Worm (Caenorhabditis elegans) whole organism, L4 larva: ENCODE measurements around the gene F15H10.8.

ENCODE experiments used
- F26F4.8 ChIP-seq: fragments of 200-800 bp; sonication (Bioruptor generic); conservative IDR thresholded peaks from 2 replicates; pipeline ENCODE4 v1.3.6; 2022; ENCODE audit warnings: missing genetic modification characterization, missing compliant biosample characterization
- T20F7.1 ChIP-seq: fragments of 200-800 bp; sonication (Bioruptor generic); optimal IDR thresholded peaks from 2 replicates; lab custom pipeline; 2018; ENCODE audit warnings: mild to moderate bottlenecking, missing genetic modification characterization, missing compliant biosample characterization
- Y48G9A.11 ChIP-seq: fragments of 200-800 bp; sonication (Bioruptor generic); IDR thresholded peaks from 2 replicates; pipeline ENCODE4 v1.3.6; 2022; ENCODE audit warnings: missing genetic modification reagents, missing genetic modification characterization, missing compliant biosample characterization
- Y5F2A.4 ChIP-seq: fragments of 200-800 bp; sonication (Bioruptor generic); optimal IDR thresholded peaks from 2 replicates; lab custom pipeline; 2018; ENCODE audit warnings: mild to moderate bottlenecking, missing genetic modification characterization, missing compliant biosample characterization
- Y75B8A.6 ChIP-seq: fragments of 200-800 bp; sonication (Bioruptor generic); IDR thresholded peaks from 2 replicates; pipeline ENCODE4 v1.3.6; 2022; ENCODE audit warnings: missing genetic modification reagents, missing genetic modification characterization, missing compliant biosample characterization
- ZK546.5 ChIP-seq, 2 experiments: sonication (generic microtip); optimal IDR thresholded peaks; 2 replicates each; lab custom pipeline; 2017; ENCODE audit warnings: missing biosample characterization in 2 of 2, missing genetic modification characterization in 2 of 2
- ceh-20 ChIP-seq: fragments of 200-800 bp; sonication (Bioruptor generic); IDR thresholded peaks from 2 replicates; pipeline ENCODE4 v1.3.6; 2022; ENCODE audit warnings: missing genetic modification reagents, missing genetic modification characterization, missing compliant biosample characterization
- ceh-28 ChIP-seq: fragments of 150-350 bp; optimal IDR thresholded peaks from 2 replicates; lab custom pipeline; 2014; ENCODE audit warnings: missing biosample characterization, missing genetic modification reagents, missing genetic modification characterization
- ceh-62 ChIP-seq: sonication (generic microtip); optimal IDR thresholded peaks from 2 replicates; lab custom pipeline; 2017; ENCODE audit warnings: missing biosample characterization, missing genetic modification characterization
- daf-8 ChIP-seq: fragments of 200-800 bp; sonication (Bioruptor generic); IDR thresholded peaks from 2 replicates; pipeline ENCODE4 v1.3.6; 2022; ENCODE audit warnings: missing genetic modification characterization, missing compliant biosample characterization
- dmd-8 ChIP-seq: fragments of 200-800 bp; sonication (Bioruptor generic); IDR thresholded peaks from 2 replicates; pipeline ENCODE4 v1.3.6; 2022; ENCODE audit warnings: missing genetic modification characterization, missing compliant biosample characterization
- dpl-1 ChIP-seq: fragments of 150-350 bp; optimal IDR thresholded peaks from 2 replicates; lab custom pipeline; 2014; ENCODE audit warnings: missing biosample characterization, missing genetic modification reagents, missing genetic modification characterization
- duxl-1 ChIP-seq: sonication (generic microtip); optimal IDR thresholded peaks from 2 replicates; lab custom pipeline; 2016; ENCODE audit warnings: mild to moderate bottlenecking, missing genetic modification characterization, moderate library complexity, missing compliant biosample characterization; ENCODE audit not compliant: poor library complexity
- dve-1 ChIP-seq: sonication (generic microtip); optimal IDR thresholded peaks from 2 replicates; lab custom pipeline; 2017; ENCODE audit warnings: antibody characterized with exemption, mild to moderate bottlenecking, missing genetic modification characterization, missing compliant biosample characterization; ENCODE audit not compliant: insufficient read depth
- egl-27 ChIP-seq: sonication (generic microtip); optimal IDR thresholded peaks from 3 replicates; lab custom pipeline; 2017; ENCODE audit warnings: missing biosample characterization, missing genetic modification reagents, missing genetic modification characterization
- egl-43 ChIP-seq: fragments of 200-800 bp; sonication (Bioruptor generic); IDR thresholded peaks from 2 replicates; pipeline ENCODE4 v1.3.6; 2022; ENCODE audit warnings: missing genetic modification reagents, missing genetic modification characterization, missing compliant biosample characterization
- fkh-10 ChIP-seq: fragments of 150-350 bp; optimal IDR thresholded peaks from 2 replicates; lab custom pipeline; 2014; ENCODE audit warnings: missing biosample characterization, missing genetic modification reagents, missing genetic modification characterization
- gei-8 ChIP-seq: fragments of 200-800 bp; sonication (Bioruptor generic); optimal IDR thresholded peaks from 2 replicates; lab custom pipeline; 2018; ENCODE audit warnings: mild to moderate bottlenecking, missing genetic modification characterization, missing compliant biosample characterization
- hlh-30 ChIP-seq: sonication (generic microtip); optimal IDR thresholded peaks from 2 replicates; lab custom pipeline; 2017; ENCODE audit warnings: antibody characterized with exemption, mild to moderate bottlenecking, missing genetic modification characterization, missing compliant biosample characterization; ENCODE audit not compliant: insufficient read depth
- hmg-1.1 ChIP-seq: fragments of 200-800 bp; sonication (Bioruptor generic); IDR thresholded peaks from 2 replicates; pipeline ENCODE4 v1.3.6; 2022; ENCODE audit warnings: missing genetic modification reagents, missing genetic modification characterization, missing compliant biosample characterization
- jun-1 ChIP-seq: fragments of 150-350 bp; optimal IDR thresholded peaks from 2 replicates; lab custom pipeline; 2014; ENCODE audit warnings: missing biosample characterization, missing genetic modification reagents, missing genetic modification characterization
- lim-7 ChIP-seq: fragments of 200-800 bp; sonication (Bioruptor generic); IDR thresholded peaks from 2 replicates; pipeline ENCODE4 v1.3.6; 2022; ENCODE audit warnings: missing genetic modification characterization, missing compliant biosample characterization
- lin-13 ChIP-seq: fragments of 150-350 bp; optimal IDR thresholded peaks from 2 replicates; lab custom pipeline; 2014; ENCODE audit warnings: missing biosample characterization, missing genetic modification reagents, missing genetic modification characterization
- lin-38 ChIP-seq: fragments of 200-800 bp; sonication (Bioruptor generic); IDR thresholded peaks from 2 replicates; pipeline ENCODE4 v1.3.6; 2022; ENCODE audit warnings: missing genetic modification reagents, missing genetic modification characterization, missing compliant biosample characterization
- lsy-2 ChIP-seq, 2 experiments: fragments of 150-350 bp in 1 of 2; sonication (generic microtip) in 1 of 2; optimal IDR thresholded peaks; 2 replicates each; lab custom pipeline; 2014 to 2017; ENCODE audit warnings: missing biosample characterization in 2 of 2, missing genetic modification characterization in 2 of 2
- madf-5 ChIP-seq, 2 experiments: fragments of 200-800 bp; sonication (Bioruptor generic); IDR thresholded peaks; 2 replicates each; pipeline ENCODE4 v1.3.6; 2022; ENCODE audit warnings: missing compliant biosample characterization in 2 of 2, missing genetic modification characterization in 2 of 2
- mdt-29 ChIP-seq: fragments of 200-800 bp; sonication (Bioruptor generic); IDR thresholded peaks from 2 replicates; pipeline ENCODE4 v1.3.6; 2022; ENCODE audit warnings: missing genetic modification reagents, missing genetic modification characterization, missing compliant biosample characterization
- mep-1 ChIP-seq: fragments of 150-350 bp; sonication (generic microtip); optimal IDR thresholded peaks from 3 replicates; lab custom pipeline; 2014; ENCODE audit warnings: missing biosample characterization, missing genetic modification characterization
- mxl-2 ChIP-seq: fragments of 200-800 bp; sonication (Bioruptor generic); conservative IDR thresholded peaks from 2 replicates; pipeline ENCODE4 v1.3.6; 2022; ENCODE audit warnings: missing genetic modification reagents, missing genetic modification characterization, missing compliant biosample characterization
- mxl-3 ChIP-seq: fragments of 200-800 bp; sonication (Bioruptor generic); optimal IDR thresholded peaks from 2 replicates; lab custom pipeline; 2018; ENCODE audit warnings: mild to moderate bottlenecking, missing genetic modification characterization, missing compliant biosample characterization
- nhr-10 ChIP-seq: fragments of 150-350 bp; optimal IDR thresholded peaks from 2 replicates; lab custom pipeline; 2014; ENCODE audit warnings: missing biosample characterization, missing genetic modification characterization
- nhr-102 ChIP-seq: sonication (generic microtip); optimal IDR thresholded peaks from 2 replicates; lab custom pipeline; 2016; ENCODE audit warnings: mild to moderate bottlenecking, missing genetic modification characterization, moderate library complexity, missing compliant biosample characterization
- nhr-28 ChIP-seq: fragments of 150-350 bp; optimal IDR thresholded peaks from 2 replicates; lab custom pipeline; 2014; ENCODE audit warnings: missing biosample characterization, missing genetic modification characterization
- nhr-41 ChIP-seq: fragments of 200-800 bp; sonication (Bioruptor generic); IDR thresholded peaks from 2 replicates; pipeline ENCODE4 v1.3.6; 2022; ENCODE audit warnings: missing genetic modification reagents, missing genetic modification characterization, missing compliant biosample characterization
- nhr-42 ChIP-seq: fragments of 200-800 bp; sonication (Bioruptor generic); IDR thresholded peaks from 2 replicates; pipeline ENCODE4 v1.3.6; 2022; ENCODE audit warnings: missing genetic modification characterization, missing compliant biosample characterization
- nhr-76 ChIP-seq: fragments of 150-350 bp; optimal IDR thresholded peaks from 2 replicates; lab custom pipeline; 2014; ENCODE audit warnings: missing biosample characterization, missing genetic modification characterization
- pha-4 ChIP-seq, 2 experiments: fragments of 150-350 bp in 1 of 2; fragments of 200-800 bp in 1 of 2; sonication (Bioruptor generic) in 1 of 2; IDR thresholded peaks in 1 of 2; optimal IDR thresholded peaks in 1 of 2; 2 replicates each; pipeline versions ENCODE4 v1.3.6 to Lab custom; 2014 to 2022; ENCODE audit warnings: missing genetic modification characterization in 2 of 2, missing genetic modification reagents in 2 of 2, missing biosample characterization in 1 of 2, missing compliant biosample characterization in 1 of 2
- rbr-2 ChIP-seq: sonication (generic microtip); optimal IDR thresholded peaks from 2 replicates; lab custom pipeline; 2016; ENCODE audit warnings: missing genotype, missing genetic modification characterization, missing compliant biosample characterization
- set-16 ChIP-seq: fragments of 200-800 bp; sonication (Bioruptor generic); IDR thresholded peaks from 2 replicates; pipeline ENCODE4 v1.3.6; 2022; ENCODE audit warnings: missing genetic modification reagents, missing genetic modification characterization, missing compliant biosample characterization
- spr-1 ChIP-seq: sonication (generic microtip); optimal IDR thresholded peaks from 2 replicates; lab custom pipeline; 2016; ENCODE audit warnings: mild to moderate bottlenecking, missing genetic modification characterization, missing compliant biosample characterization
- spr-3 ChIP-seq: fragments of 200-800 bp; sonication (Bioruptor generic); optimal IDR thresholded peaks from 2 replicates; lab custom pipeline; 2018; ENCODE audit warnings: mild to moderate bottlenecking, missing genetic modification characterization, missing compliant biosample characterization
- unc-62 ChIP-seq, 3 experiments: fragments of 150-350 bp in 1 of 3; sonication (generic microtip); optimal IDR thresholded peaks in 2 of 3; peaks in 1 of 3; 1 replicate in 1 of 3; 2 replicates in 2 of 3; lab custom pipeline; 2014 to 2017; ENCODE audit warnings: missing biosample characterization in 3 of 3, missing genetic modification characterization in 3 of 3, missing genetic modification reagents in 3 of 3, missing genotype in 1 of 3
- zag-1 ChIP-seq: fragments of 150-350 bp; optimal IDR thresholded peaks from 2 replicates; lab custom pipeline; 2014; ENCODE audit warnings: missing biosample characterization, missing genetic modification characterization
- zfp-2 ChIP-seq: sonication (generic microtip); optimal IDR thresholded peaks from 2 replicates; lab custom pipeline; 2016; ENCODE audit warnings: mild to moderate bottlenecking, missing genetic modification characterization, missing compliant biosample characterization
- zfp-3 ChIP-seq: fragments of 200-800 bp; sonication (Bioruptor generic); conservative IDR thresholded peaks from 2 replicates; pipeline ENCODE4 v1.3.6; 2022; ENCODE audit warnings: missing genetic modification reagents, missing genetic modification characterization, missing compliant biosample characterization
- zip-11 ChIP-seq: fragments of 200-800 bp; sonication (Bioruptor generic); IDR thresholded peaks from 2 replicates; pipeline ENCODE4 v1.3.6; 2022; ENCODE audit warnings: missing genetic modification characterization, missing compliant biosample characterization
- zip-2 ChIP-seq: fragments of 150-350 bp; optimal IDR thresholded peaks from 2 replicates; lab custom pipeline; 2014; ENCODE audit warnings: missing biosample characterization, missing genetic modification characterization
- ztf-7 ChIP-seq: fragments of 150-350 bp; optimal IDR thresholded peaks from 2 replicates; lab custom pipeline; 2014; ENCODE audit warnings: missing biosample characterization, missing genetic modification characterization

Gene F15H10.8

DNA sequence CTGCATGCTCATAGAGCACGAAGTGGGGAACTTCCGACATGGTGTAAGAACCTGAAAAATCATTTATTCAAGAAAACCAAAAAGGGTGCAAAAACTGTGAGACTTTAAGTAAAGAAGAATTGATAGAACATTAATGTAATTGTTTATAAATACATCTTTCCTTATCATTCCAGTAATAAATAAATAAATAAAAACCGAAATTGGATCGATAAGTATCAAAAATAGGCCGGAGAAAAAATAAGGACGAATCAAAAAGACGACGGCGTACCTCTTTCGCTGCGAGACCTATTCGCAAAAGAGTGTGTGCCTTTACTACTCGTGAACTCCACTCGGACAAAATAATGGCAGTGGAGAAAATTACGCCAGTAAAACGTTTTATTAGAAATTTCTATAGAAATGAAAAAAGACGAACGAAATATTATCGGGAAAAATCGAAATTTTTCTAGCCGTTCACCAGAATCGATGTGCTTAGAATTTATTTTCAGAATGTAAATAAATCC, 49.7 kb downstream of the F15H10.8 start, which contains the start of gene nol-56 (continued):
- TF ChIP-seq nhr-10, result no peak
- TF ChIP-seq fkh-10, result no peak
- peak; percentile 65; the same call in 1 of the 2 replicates for TF ChIP-seq pha-4 (GFP tag; IDR thresholded peaks at IDR 0.05; lab: Robert Waterston, UW)
- TF ChIP-seq pha-4 (tag; optimal IDR thresholded peaks at IDR 0.05; lab: Kevin White, UChicago), result peak; percentile 32
- peak in 1 of 2 experiments; percentile 24 for TF ChIP-seq ZK546.5 (tag; optimal IDR thresholded peaks at IDR 0.05; lab: Kevin White, UChicago)
- TF ChIP-seq rbr-2 (tag; lab: Kevin White, UChicago), result peak; percentile 71
- TF ChIP-seq madf-5 (GFP tag; IDR thresholded peaks at IDR 0.05; lab: Robert Waterston, UW), result no peak
- peak; percentile 52 for TF ChIP-seq spr-1 (tag; lab: Kevin White, UChicago)
- TF ChIP-seq mdt-29 (GFP tag; lab: Robert Waterston, UW), result no peak
- TF ChIP-seq dpl-1 (GFP tag; lab: Kevin White, UChicago), result peak; percentile 89
- TF ChIP-seq nhr-42 (GFP tag; lab: Robert Waterston, UW), result 0 out of 2 replicates have a peak, but pooled peaks have one; percentile 8
- TF ChIP-seq hmg-1.1 (GFP tag; lab: Robert Waterston, UW), result peak; percentile 68
- TF ChIP-seq T20F7.1 (GFP tag; lab: Kevin White, UChicago), result peak; percentile 77
- peak; percentile 71 for TF ChIP-seq hlh-30 (tag; lab: Kevin White, UChicago)
- no peak for TF ChIP-seq ceh-28 (tag; lab: Kevin White, UChicago)
- no peak for TF ChIP-seq nhr-76 (tag; lab: Kevin White, UChicago)
- TF ChIP-seq duxl-1 (tag; lab: Kevin White, UChicago), result peak; percentile 36
- no peak for TF ChIP-seq Y75B8A.6 (GFP tag; lab: Robert Waterston, UW)
- TF ChIP-seq nhr-102 (tag; lab: Kevin White, UChicago), result peak; percentile 34
- TF ChIP-seq egl-27 (tag; lab: Kevin White, UChicago), result no peak
- no peak for TF ChIP-seq zip-2 (tag; lab: Kevin White, UChicago)
- peak in 1 of 2 experiments; percentile 94 for TF ChIP-seq lsy-2 (tag; optimal IDR thresholded peaks at IDR 0.05; lab: Kevin White, UChicago)
- TF ChIP-seq dve-1, result peak; percentile 82
- TF ChIP-seq ceh-20 (GFP tag; lab: Robert Waterston, UW), result no peak
- no peak for TF ChIP-seq lim-7 (GFP tag; lab: Robert Waterston, UW)
- no peak for TF ChIP-seq jun-1
- TF ChIP-seq daf-8, result no peak
- TF ChIP-seq mep-1 (tag; lab: Kevin White, UChicago), result peak; percentile 87
- TF ChIP-seq F26F4.8, result no peak
- peak; percentile 62 for TF ChIP-seq ztf-7
- no peak for TF ChIP-seq Y48G9A.11 (GFP tag; lab: Robert Waterston, UW)
- TF ChIP-seq nhr-41 (GFP tag; lab: Robert Waterston, UW), result no peak
- no peak for TF ChIP-seq dmd-8 (GFP tag; lab: Robert Waterston, UW)
- TF ChIP-seq mxl-2 (GFP tag; lab: Robert Waterston, UW), result no peak
- TF ChIP-seq nhr-28 (tag; lab: Kevin White, UChicago), result peak; percentile 60
- TF ChIP-seq zfp-3 (GFP tag; lab: Robert Waterston, UW), result no peak
- TF ChIP-seq unc-62 (GFP tag; optimal IDR thresholded peaks at IDR 0.05 in 1 of 2; lab: Kevin White, UChicago), result no peak
- TF ChIP-seq unc-62 (tag; optimal IDR thresholded peaks at IDR 0.05; lab: Kevin White, UChicago), result no peak
- TF ChIP-seq zip-11 (GFP tag; lab: Robert Waterston, UW), result no peak
- TF ChIP-seq lin-38 (GFP tag; lab: Robert Waterston, UW), result peak; percentile 74
- TF ChIP-seq set-16 (GFP tag; lab: Robert Waterston, UW), result no peak
- TF ChIP-seq gei-8, result no peak
- no peak for TF ChIP-seq Y5F2A.4 (GFP tag; lab: Kevin White, UChicago)
- no peak for TF ChIP-seq mxl-3 (GFP tag; lab: Kevin White, UChicago)
- TF ChIP-seq ceh-62 (tag; lab: Kevin White, UChicago), result no peak
- TF ChIP-seq egl-43 (GFP tag; lab: Robert Waterston, UW), result no peak
- TF ChIP-seq zfp-2 (tag; lab: Kevin White, UChicago), result peak; percentile 22
- no peak for TF ChIP-seq spr-3 (GFP tag; lab: Kevin White, UChicago)
- no peak for TF ChIP-seq zag-1 (tag; lab: Kevin White, UChicago)
- TF ChIP-seq lin-13 (GFP tag; lab: Kevin White, UChicago), result peak; percentile 52
